Fruit fly (Drosophila melanogaster) whole organism, prepupa: ENCODE data around the gene Tmem43.

Experiments used
- CG10669 ChIP-seq: fragments of 200-800 bp; sonication (Bioruptor generic); optimal IDR thresholded peaks from 3 replicates; lab custom pipeline; 2018; ENCODE audit warnings: missing biosample characterization, mild to moderate bottlenecking, missing genetic modification characterization, moderate library complexity
- CG15336 ChIP-seq: fragments of 200-800 bp; sonication (Bioruptor generic); IDR thresholded peaks from 2 replicates; pipeline ENCODE4 v1.3.6; 2022; ENCODE audit warnings: missing biosample characterization, missing genetic modification characterization
- CG16779 ChIP-seq: fragments of 200-800 bp; sonication (Bioruptor generic); optimal IDR thresholded peaks from 3 replicates; lab custom pipeline; 2017; ENCODE audit warnings: missing biosample characterization, mild to moderate bottlenecking, missing genetic modification characterization
- CG31627 ChIP-seq: fragments of 200-800 bp; sonication (Bioruptor generic); optimal IDR thresholded peaks from 3 replicates; lab custom pipeline; 2016; ENCODE audit warnings: missing biosample characterization, missing genetic modification characterization
- CG32006 ChIP-seq: fragments of 200-800 bp; sonication (Bioruptor generic); optimal IDR thresholded peaks from 3 replicates; lab custom pipeline; 2017; ENCODE audit warnings: missing biosample characterization, mild to moderate bottlenecking, missing genetic modification characterization
- CG6808 ChIP-seq: fragments of 200-800 bp; sonication (Bioruptor generic); optimal IDR thresholded peaks from 3 replicates; lab custom pipeline; 2017; ENCODE audit warnings: missing biosample characterization, missing genetic modification characterization, mild to moderate bottlenecking, moderate library complexity, missing genetic modification reagents
- CG8632 ChIP-seq: fragments of 200-800 bp; sonication (Bioruptor generic); optimal IDR thresholded peaks from 3 replicates; lab custom pipeline; 2016; ENCODE audit warnings: missing biosample characterization, missing genetic modification characterization
- Eip93F ChIP-seq: fragments of 200-800 bp; sonication (Bioruptor generic); optimal IDR thresholded peaks from 2 replicates; lab custom pipeline; 2016; ENCODE audit warnings: missing biosample characterization, mild to moderate bottlenecking, missing genetic modification characterization
- Met ChIP-seq: fragments of 200-800 bp; sonication (Bioruptor generic); optimal IDR thresholded peaks from 3 replicates; lab custom pipeline; 2016; ENCODE audit warnings: missing biosample characterization, missing genetic modification characterization
- Sox102F ChIP-seq: fragments of 200-800 bp; sonication (Bioruptor generic); optimal IDR thresholded peaks from 2 replicates; lab custom pipeline; 2016; ENCODE audit warnings: missing biosample characterization, mild to moderate bottlenecking, missing genetic modification characterization
- Sox15 ChIP-seq: fragments of 200-800 bp; sonication (Bioruptor generic); optimal IDR thresholded peaks from 3 replicates; lab custom pipeline; 2016; ENCODE audit warnings: missing biosample characterization, missing genetic modification characterization
- eg ChIP-seq: fragments of 200-800 bp; sonication (Bioruptor generic); IDR thresholded peaks from 3 replicates; pipeline ENCODE4 v1.3.6; 2022; ENCODE audit warnings: missing biosample characterization, missing genetic modification characterization
- fd59A ChIP-seq: fragments of 200-800 bp; sonication (Bioruptor generic); optimal IDR thresholded peaks from 2 replicates; lab custom pipeline; 2017; ENCODE audit warnings: missing biosample characterization, mild to moderate bottlenecking, missing genetic modification characterization, missing genetic modification reagents

DNA sequence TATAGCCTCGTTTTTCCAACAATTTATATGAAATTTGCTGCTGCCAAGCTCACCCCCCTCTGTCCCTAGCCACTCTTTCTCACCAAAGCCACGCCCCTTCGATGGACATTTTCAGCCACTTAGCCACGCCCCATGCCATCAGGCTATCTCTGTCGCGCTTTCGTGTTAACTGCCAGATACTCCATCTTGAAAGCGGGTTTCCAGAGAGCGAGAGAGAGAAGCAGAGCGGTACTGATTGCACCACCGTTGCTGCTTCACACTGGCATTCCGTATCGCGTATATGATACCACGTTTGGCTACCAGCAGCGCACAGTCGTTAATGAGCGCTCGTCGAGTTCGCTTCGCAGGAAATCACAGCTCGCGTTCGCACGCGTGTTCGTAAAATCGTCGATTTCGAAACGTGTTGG is 33.0 kb upstream of the Tmem43 start, which contains the start of gene exex:
- TF ChIP-seq CG31627 (no peak), CG10669 (GFP tag; lab: Kevin White, UChicago) (no peak), CG8632 (GFP tag; lab: Kevin White, UChicago) (no peak), eg (GFP tag; lab: Robert Waterston, UW) (no peak; the same call in 2 of the 3 replicates), CG6808 (GFP tag; lab: Kevin White, UChicago) (no peak), Sox102F (GFP tag; lab: Kevin White, UChicago) (no peak), Met (GFP tag; lab: Kevin White, UChicago) (no peak), Sox15 (no peak), CG32006 (GFP tag; lab: Kevin White, UChicago) (no peak), fd59A (GFP tag; lab: Kevin White, UChicago) (no peak), CG15336 (no peak), CG16779 (tag; lab: Kevin White, UChicago) (no peak), Eip93F (GFP tag; lab: Kevin White, UChicago) (no peak)
